Worm (Caenorhabditis elegans) whole organism, early embryonic: ENCODE data around the gene bli-6.

Experiments
- ama-1 ChIP-seq: fragments of 150-350 bp; optimal IDR thresholded peaks from 2 replicates; lab custom pipeline; 2014
- ceh-13 ChIP-seq: fragments of 200-800 bp; sonication (Bioruptor generic); optimal IDR thresholded peaks from 2 replicates; lab custom pipeline; 2018; ENCODE audit warnings: mild to moderate bottlenecking, missing genetic modification characterization, missing compliant biosample characterization
- hmbx-1 ChIP-seq: sonication (generic microtip); optimal IDR thresholded peaks from 2 replicates; lab custom pipeline; 2016; ENCODE audit warnings: mild to moderate bottlenecking, missing genetic modification characterization, missing compliant biosample characterization

ce11 chrIV:6402386-6402905 lies 25.6 kb downstream of the bli-6 start, which contains the start of gene sfrp-1:
- TF ChIP-seq hmbx-1 (tag; lab: Kevin White, UChicago), result no peak
- no peak for TF ChIP-seq ceh-13 (GFP tag; lab: Kevin White, UChicago)
- no peak for TF ChIP-seq ama-1 (lab: Kevin White, UChicago)
